Fruit fly (Drosophila melanogaster): ENCODE results near the gene CecA2.

dm6 chr3R:30213697-30214096 is 1.7 kb downstream of the CecA2 start, which contains the start of gene CecB:
- TF ChIP-seq toy (GFP tag; IDR thresholded peaks at IDR 0.05) (no peak), Dll (GFP tag; IDR thresholded peaks at IDR 0.05; ENCODE audit: partially characterized antibody) (no peak), NK7.1 (GFP tag; optimal IDR thresholded peaks at IDR 0.05) (no peak), CG14860 (GFP tag; IDR thresholded peaks at IDR 0.05; ENCODE audit: partially characterized antibody) (no peak), wek (GFP tag; optimal IDR thresholded peaks at IDR 0.05) (no peak), pfk (GFP tag; optimal IDR thresholded peaks at IDR 0.05) (no peak), otp (GFP tag; IDR thresholded peaks at IDR 0.05) (no peak), Bdp1 (GFP tag; optimal IDR thresholded peaks at IDR 0.05) (no peak), CG18262 (tag; optimal IDR thresholded peaks at IDR 0.05) (no peak), sim (GFP tag; IDR thresholded peaks at IDR 0.05) (no peak), so (GFP tag; IDR thresholded peaks at IDR 0.05) (no peak)

Measured in whole organism, embryonic.